Fruit fly (Drosophila melanogaster) whole organism, prepupa: ENCODE results near the gene CG13024.

Source experiments
- CG10631 ChIP-seq: fragments of 200-800 bp; sonication (Bioruptor generic); optimal IDR thresholded peaks from 2 replicates; lab custom pipeline; 2016; ENCODE audit warnings: missing biosample characterization, missing genetic modification characterization
- CG11762 ChIP-seq: fragments of 200-800 bp; sonication (Bioruptor generic); optimal IDR thresholded peaks from 3 replicates; lab custom pipeline; 2016; ENCODE audit warnings: missing biosample characterization, missing genetic modification characterization; ENCODE audit not compliant: insufficient read depth
- CG15336 ChIP-seq: fragments of 200-800 bp; sonication (Bioruptor generic); IDR thresholded peaks from 2 replicates; pipeline ENCODE4 v1.3.6; 2022; ENCODE audit warnings: missing biosample characterization, missing genetic modification characterization
- CG1621 ChIP-seq: fragments of 200-800 bp; sonication (Bioruptor generic); optimal IDR thresholded peaks from 3 replicates; lab custom pipeline; 2018; ENCODE audit warnings: missing biosample characterization, mild to moderate bottlenecking, missing genetic modification characterization
- CG32006 ChIP-seq: fragments of 200-800 bp; sonication (Bioruptor generic); optimal IDR thresholded peaks from 3 replicates; lab custom pipeline; 2017; ENCODE audit warnings: missing biosample characterization, mild to moderate bottlenecking, missing genetic modification characterization
- CG34406 ChIP-seq: fragments of 200-800 bp; sonication (Bioruptor generic); optimal IDR thresholded peaks from 3 replicates; lab custom pipeline; 2016; ENCODE audit warnings: missing biosample characterization, missing genetic modification characterization
- CG3919 ChIP-seq: fragments of 200-800 bp; sonication (Bioruptor generic); optimal IDR thresholded peaks from 3 replicates; lab custom pipeline; 2016; ENCODE audit warnings: missing biosample characterization, missing genetic modification characterization
- CG6163 ChIP-seq: fragments of 200-800 bp; sonication (Bioruptor generic); IDR thresholded peaks from 3 replicates; pipeline ENCODE4 v1.3.6; 2022; ENCODE audit warnings: missing biosample characterization, missing genetic modification characterization
- CG6792 ChIP-seq: fragments of 200-800 bp; sonication (Bioruptor generic); optimal IDR thresholded peaks from 3 replicates; lab custom pipeline; 2016; ENCODE audit warnings: missing biosample characterization, missing genetic modification characterization
- CG6808 ChIP-seq: fragments of 200-800 bp; sonication (Bioruptor generic); optimal IDR thresholded peaks from 3 replicates; lab custom pipeline; 2017; ENCODE audit warnings: missing biosample characterization, missing genetic modification characterization, mild to moderate bottlenecking, moderate library complexity, missing genetic modification reagents
- CG8119 ChIP-seq: fragments of 200-800 bp; sonication (Bioruptor generic); IDR thresholded peaks from 3 replicates; pipeline ENCODE4 v1.3.6; 2022; ENCODE audit warnings: missing biosample characterization, missing genetic modification characterization
- Eip75B ChIP-seq: fragments of 200-800 bp; sonication (Bioruptor generic); optimal IDR thresholded peaks from 3 replicates; lab custom pipeline; 2016; ENCODE audit warnings: missing biosample characterization, missing genetic modification characterization
- Ets21C ChIP-seq: fragments of 200-800 bp; sonication (Bioruptor generic); optimal IDR thresholded peaks from 3 replicates; lab custom pipeline; 2016; ENCODE audit warnings: missing biosample characterization, missing genetic modification characterization
- Gug ChIP-seq: fragments of 200-800 bp; sonication (Bioruptor generic); IDR thresholded peaks from 2 replicates; pipeline ENCODE4 v1.3.6; 2022; ENCODE audit warnings: missing biosample characterization, missing genetic modification characterization
- Hr39 ChIP-seq: fragments of 200-800 bp; sonication (Bioruptor generic); optimal IDR thresholded peaks from 2 replicates; lab custom pipeline; 2016; ENCODE audit warnings: missing biosample characterization, missing genetic modification characterization
- Hr4 ChIP-seq: fragments of 200-800 bp; sonication (Bioruptor generic); optimal IDR thresholded peaks from 3 replicates; lab custom pipeline; 2016; ENCODE audit warnings: missing biosample characterization, missing genetic modification characterization
- Met ChIP-seq: fragments of 200-800 bp; sonication (Bioruptor generic); optimal IDR thresholded peaks from 3 replicates; lab custom pipeline; 2016; ENCODE audit warnings: missing biosample characterization, missing genetic modification characterization
- OdsH ChIP-seq: fragments of 200-800 bp; sonication (Bioruptor generic); optimal IDR thresholded peaks from 3 replicates; lab custom pipeline; 2016; ENCODE audit warnings: missing biosample characterization, missing genetic modification characterization
- Smox ChIP-seq: fragments of 200-800 bp; sonication (Bioruptor generic); optimal IDR thresholded peaks from 3 replicates; lab custom pipeline; 2016; ENCODE audit warnings: missing biosample characterization, missing genetic modification characterization
- Sox15 ChIP-seq: fragments of 200-800 bp; sonication (Bioruptor generic); optimal IDR thresholded peaks from 3 replicates; lab custom pipeline; 2016; ENCODE audit warnings: missing biosample characterization, missing genetic modification characterization
- achi ChIP-seq: fragments of 200-800 bp; sonication (Bioruptor generic); optimal IDR thresholded peaks from 3 replicates; lab custom pipeline; 2016; ENCODE audit warnings: missing biosample characterization, missing genetic modification characterization
- acj6 ChIP-seq: fragments of 200-800 bp; sonication (Bioruptor generic); optimal IDR thresholded peaks from 3 replicates; lab custom pipeline; 2016; ENCODE audit warnings: missing biosample characterization, missing genetic modification characterization
- cyc ChIP-seq: fragments of 200-800 bp; sonication (Bioruptor generic); optimal IDR thresholded peaks from 3 replicates; lab custom pipeline; 2016; ENCODE audit warnings: missing biosample characterization, missing genetic modification characterization
- eg ChIP-seq: fragments of 200-800 bp; sonication (Bioruptor generic); IDR thresholded peaks from 3 replicates; pipeline ENCODE4 v1.3.6; 2022; ENCODE audit warnings: missing biosample characterization, missing genetic modification characterization
- fd59A ChIP-seq: fragments of 200-800 bp; sonication (Bioruptor generic); optimal IDR thresholded peaks from 2 replicates; lab custom pipeline; 2017; ENCODE audit warnings: missing biosample characterization, mild to moderate bottlenecking, missing genetic modification characterization, missing genetic modification reagents
- fd85E ChIP-seq: fragments of 200-800 bp; sonication (Bioruptor generic); optimal IDR thresholded peaks from 3 replicates; lab custom pipeline; 2016; ENCODE audit warnings: missing biosample characterization, missing genetic modification characterization
- fkh ChIP-seq: fragments of 200-800 bp; sonication (Bioruptor generic); optimal IDR thresholded peaks from 3 replicates; lab custom pipeline; 2017; ENCODE audit warnings: missing biosample characterization, mild to moderate bottlenecking, missing genetic modification characterization, moderate library complexity
- ss ChIP-seq, 2 experiments: fragments of 200-800 bp; sonication (Bioruptor generic); optimal IDR thresholded peaks; 2 replicates in 1 of 2; 3 replicates in 1 of 2; lab custom pipeline; 2017 to 2018; ENCODE audit warnings: mild to moderate bottlenecking in 2 of 2, missing biosample characterization in 2 of 2, missing genetic modification characterization in 2 of 2, moderate library complexity in 1 of 2
- svp ChIP-seq: fragments of 200-800 bp; sonication (Bioruptor generic); peaks from one replicate; lab custom pipeline; 2016; ENCODE audit warnings: missing biosample characterization, missing genetic modification characterization
- vri ChIP-seq: fragments of 200-800 bp; sonication (Bioruptor generic); optimal IDR thresholded peaks from 3 replicates; lab custom pipeline; 2016; ENCODE audit warnings: missing biosample characterization, mild to moderate bottlenecking, missing genetic modification characterization

The CG13024 gene

dm6 chr3L:16762203-16762997 lies 66.5 kb downstream of the CG13024 start (continued):
- TF ChIP-seq fd85E (GFP tag; lab: Kevin White, UChicago) (no peak), cyc (GFP tag; lab: Kevin White, UChicago) (no peak), Eip75B (GFP tag; lab: Kevin White, UChicago) (peak; percentile 48), acj6 (GFP tag; lab: Kevin White, UChicago) (peak; percentile 71), eg (GFP tag; lab: Robert Waterston, UW) (no peak), ss (GFP tag; optimal IDR thresholded peaks at IDR 0.05; lab: Kevin White, UChicago) (peak; percentile 43 to 74), fd59A (GFP tag; lab: Kevin White, UChicago) (peak; percentile 55), Sox15 (GFP tag; lab: Kevin White, UChicago) (no peak), Ets21C (GFP tag; lab: Kevin White, UChicago) (no peak)

- TF ChIP-seq CG6808 (GFP tag; lab: Kevin White, UChicago) (no peak), Hr4 (peak; percentile 3), OdsH (GFP tag; lab: Kevin White, UChicago) (peak; percentile 11), eg (GFP tag; lab: Robert Waterston, UW) (no peak), Eip75B (GFP tag; lab: Kevin White, UChicago) (no peak), Met (no peak), CG34406 (no peak), CG1621 (tag; lab: Kevin White, UChicago) (no peak), achi (GFP tag; lab: Kevin White, UChicago) (no peak), CG6163 (GFP tag; lab: Robert Waterston, UW) (0 out of 3 replicates have a peak, but pooled peaks have one; percentile 22), Sox15 (GFP tag; lab: Kevin White, UChicago) (no peak), vri (GFP tag; lab: Kevin White, UChicago) (no peak), fkh (GFP tag; lab: Kevin White, UChicago) (no peak), acj6 (GFP tag; lab: Kevin White, UChicago) (peak; percentile 27), CG32006 (GFP tag; lab: Kevin White, UChicago) (peak; percentile 29), Smox (GFP tag; lab: Kevin White, UChicago) (no peak), CG3919 (GFP tag; lab: Kevin White, UChicago) (no peak), svp (peak; percentile 37), Hr39 (peak; percentile 12), Gug (GFP tag; lab: Robert Waterston, UW) (no peak), CG11762 (GFP tag; lab: Kevin White, UChicago) (no peak), CG6792 (GFP tag; lab: Kevin White, UChicago) (no peak), CG15336 (GFP tag; lab: Robert Waterston, UW) (0 out of 2 replicates have a peak, but pooled peaks have one; percentile 22), CG8119 (GFP tag; lab: Robert Waterston, UW) (0 out of 3 replicates have a peak, but pooled peaks have one; percentile 19), CG10631 (GFP tag; lab: Kevin White, UChicago) (peak; percentile 8)
- TF ChIP-seq, all 60 proteins: peak for 10
These were observed 68.6 kb downstream of the CG13024 start for dm6 chr3L:16760274-16760673.
